Fruit fly (Drosophila melanogaster) whole organism, wandering third instar larva: ENCODE data around the gene CD98hc.

Experiments
- Abd-B ChIP-seq: fragments of >200 bp; optimal IDR thresholded peaks from 2 replicates; lab custom pipeline; 2017; ENCODE audit warnings: missing biosample characterization, missing genetic modification characterization
- CG9705 ChIP-seq: fragments of 200-800 bp; sonication (Bioruptor generic); optimal IDR thresholded peaks from 2 replicates; lab custom pipeline; 2018; ENCODE audit warnings: missing biosample characterization, mild to moderate bottlenecking, missing genetic modification characterization
- Dfd ChIP-seq: fragments of >200 bp; optimal IDR thresholded peaks from 2 replicates; lab custom pipeline; 2017; ENCODE audit warnings: missing biosample characterization, missing genetic modification characterization
- HLH106 ChIP-seq: fragments of 200-800 bp; optimal IDR thresholded peaks from 3 replicates; lab custom pipeline; 2019; ENCODE audit warnings: missing biosample characterization, mild to moderate bottlenecking, missing genetic modification characterization, moderate library complexity
- Hnf4 ChIP-seq: fragments of 200-800 bp; sonication (Bioruptor generic); optimal IDR thresholded peaks from 2 replicates; lab custom pipeline; 2016; ENCODE audit warnings: missing biosample characterization, mild to moderate bottlenecking, missing genetic modification characterization
- Rel ChIP-seq, 2 experiments: fragments of 200-800 bp; sonication (Bioruptor generic) in 1 of 2; optimal IDR thresholded peaks; 2 replicates in 1 of 2; 3 replicates in 1 of 2; lab custom pipeline; 2016 to 2019; ENCODE audit warnings: mild to moderate bottlenecking in 2 of 2, missing biosample characterization in 2 of 2, missing genetic modification characterization in 2 of 2, moderate library complexity in 1 of 2
- br ChIP-seq: fragments of 200-800 bp; sonication (Bioruptor generic); optimal IDR thresholded peaks from 2 replicates; lab custom pipeline; 2016; ENCODE audit warnings: missing biosample characterization, missing genetic modification characterization
- brk ChIP-seq: fragments of 200-800 bp; sonication (Bioruptor generic); optimal IDR thresholded peaks from 2 replicates; lab custom pipeline; 2016; ENCODE audit warnings: missing biosample characterization, mild to moderate bottlenecking, missing genetic modification characterization
- fru ChIP-seq: fragments of 200-800 bp; sonication (Bioruptor generic); optimal IDR thresholded peaks from 3 replicates; lab custom pipeline; 2016; ENCODE audit warnings: missing biosample characterization, mild to moderate bottlenecking, missing genetic modification characterization
- lola ChIP-seq: fragments of >200 bp; optimal IDR thresholded peaks from 2 replicates; lab custom pipeline; 2017; ENCODE audit warnings: missing biosample characterization, missing genetic modification characterization
- pan ChIP-seq: fragments of >200 bp; optimal IDR thresholded peaks from 2 replicates; lab custom pipeline; 2017
- psq ChIP-seq: fragments of 200-800 bp; sonication (Bioruptor generic); optimal IDR thresholded peaks from 3 replicates; lab custom pipeline; 2017; ENCODE audit warnings: missing biosample characterization, mild to moderate bottlenecking, missing genetic modification characterization, moderate library complexity
- usp ChIP-seq: fragments of >200 bp; optimal IDR thresholded peaks from 2 replicates; lab custom pipeline; 2017; ENCODE audit warnings: missing biosample characterization, missing genetic modification characterization
- woc ChIP-seq: sonication (Bioruptor generic); optimal IDR thresholded peaks from 2 replicates; lab custom pipeline; 2016; ENCODE audit warnings: missing biosample characterization, mild to moderate bottlenecking, missing genetic modification characterization

- TF ChIP-seq HLH106 (no peak), fru (GFP tag; lab: Kevin White, UChicago) (no peak), Abd-B (GFP tag; lab: Kevin White, UChicago) (no peak), brk (no peak), usp (no peak), pan (no peak), Hnf4 (no peak), CG9705 (GFP tag; lab: Kevin White, UChicago) (no peak), br (GFP tag; lab: Kevin White, UChicago) (no peak), woc (GFP tag; lab: Kevin White, UChicago) (no peak), Rel (GFP tag; optimal IDR thresholded peaks at IDR 0.05; lab: Kevin White, UChicago) (no peak), Rel (tag; optimal IDR thresholded peaks at IDR 0.05; lab: Kevin White, UChicago) (no peak), psq (GFP tag; lab: Kevin White, UChicago) (no peak), Dfd (GFP tag; lab: Kevin White, UChicago) (peak; percentile 90), lola (GFP tag; lab: Kevin White, UChicago) (no peak)
Observed at dm6 chr3R:7936786-7937363, 41.4 kb downstream of the CD98hc start.
